Fruit fly (Drosophila melanogaster): ENCODE results near the gene Spn.

Gene Spn

dm6 chr3L:2552116-2552843, 1.8 kb downstream of the Spn start (continued):
- TF ChIP-seq crol (GFP tag; IDR thresholded peaks at IDR 0.05) (peak; percentile 29; the same call in 1 of the 2 replicates), CG18011 (GFP tag; optimal IDR thresholded peaks at IDR 0.05) (peak; percentile 14), CG12659 (GFP tag; optimal IDR thresholded peaks at IDR 0.05) (peak; percentile 44), pnt (GFP tag; optimal IDR thresholded peaks at IDR 0.05) (peak; percentile 39), CG7987 (GFP tag; optimal IDR thresholded peaks at IDR 0.05) (peak; percentile 32), org-1 (GFP tag; optimal IDR thresholded peaks at IDR 0.05) (peak; percentile 38), lilli (GFP tag; optimal IDR thresholded peaks at IDR 0.05) (peak; percentile 49), CG11723 (GFP tag; optimal IDR thresholded peaks at IDR 0.05) (peak; percentile 35), tin (GFP tag; optimal IDR thresholded peaks at IDR 0.05) (peak; percentile 75), CG10462 (GFP tag; optimal IDR thresholded peaks at IDR 0.05) (peak; percentile 40), CG3838 (GFP tag; optimal IDR thresholded peaks at IDR 0.05) (peak; percentile 36), CG17612 (GFP tag; IDR thresholded peaks at IDR 0.05) (0 out of 2 replicates have a peak, but pooled peaks have one; percentile 22), CG17328 (GFP tag; IDR thresholded peaks at IDR 0.05) (peak; percentile 74), CG32772 (GFP tag; IDR thresholded peaks at IDR 0.05) (peak; percentile 63), Six4 (GFP tag; optimal IDR thresholded peaks at IDR 0.05) (peak; percentile 58), CG31441 (GFP tag; IDR thresholded peaks at IDR 0.05) (peak; percentile 83; the same call in 1 of the 2 replicates), grau (tag; optimal IDR thresholded peaks at IDR 0.05) (peak; percentile 68), ci (GFP tag; IDR thresholded peaks at IDR 0.05) (peak; percentile 82), ro (GFP tag; IDR thresholded peaks at IDR 0.05) (0 out of 2 replicates have a peak, but pooled peaks have one; percentile 13), wor (GFP tag; IDR thresholded peaks at IDR 0.05) (0 out of 2 replicates have a peak, but pooled peaks have one; percentile 37), CG17385 (GFP tag; optimal IDR thresholded peaks at IDR 0.05) (peak; percentile 47), dpn (GFP tag; optimal IDR thresholded peaks at IDR 0.05) (peak; percentile 41 to 63), seq (GFP tag; IDR thresholded peaks at IDR 0.05) (no peak), CG13624 (GFP tag; optimal IDR thresholded peaks at IDR 0.05) (peak; percentile 33), BtbVII (GFP tag; optimal IDR thresholded peaks at IDR 0.05) (peak; percentile 67), lbe (GFP tag; optimal IDR thresholded peaks at IDR 0.05) (peak; percentile 29), CG12769 (tag; optimal IDR thresholded peaks at IDR 0.05) (peak; percentile 27), CG17361 (GFP tag; IDR thresholded peaks at IDR 0.05) (peak; percentile 74), Fer3 (tag; optimal IDR thresholded peaks at IDR 0.05) (peak; percentile 40), CG7357 (GFP tag; IDR thresholded peaks at IDR 0.05) (no peak), CG12391 (tag; optimal IDR thresholded peaks at IDR 0.05) (peak; percentile 77), bcd (GFP tag; optimal IDR thresholded peaks at IDR 0.05) (peak; percentile 70), Spps (tag; optimal IDR thresholded peaks at IDR 0.05) (peak; percentile 66), Mes4 (GFP tag; optimal IDR thresholded peaks at IDR 0.05) (peak; percentile 52), CG2199 (GFP tag; IDR thresholded peaks at IDR 0.05) (peak; percentile 80; the same call in 1 of the 3 replicates), shn (GFP tag; optimal IDR thresholded peaks at IDR 0.05) (peak; percentile 18), D19B (GFP tag; optimal IDR thresholded peaks at IDR 0.05) (peak; percentile 18), CG15601 (tag; optimal IDR thresholded peaks at IDR 0.05) (peak; percentile 80), peb (GFP tag; IDR thresholded peaks at IDR 0.05) (0 out of 2 replicates have a peak, but pooled peaks have one; percentile 37), hb (GFP tag; IDR thresholded peaks at IDR 0.05; ENCODE audit: partially characterized antibody) (no peak), kah (GFP tag; optimal IDR thresholded peaks at IDR 0.05) (peak; percentile 50), grn (GFP tag; optimal IDR thresholded peaks at IDR 0.05) (peak; percentile 18), Chrac-16 (GFP tag; optimal IDR thresholded peaks at IDR 0.05) (peak; percentile 57), E2f2 (GFP tag; IDR thresholded peaks at IDR 0.05) (0 out of 2 replicates have a peak, but pooled peaks have one; percentile 36), CG5245 (GFP tag; optimal IDR thresholded peaks at IDR 0.05) (peak; percentile 33), Hr78 (GFP tag; optimal IDR thresholded peaks at IDR 0.05) (peak in 1 of 2 experiments; percentile 36), Ets97D (GFP tag; optimal IDR thresholded peaks at IDR 0.05) (peak; percentile 45), CG11504 (tag; optimal IDR thresholded peaks at IDR 0.05) (peak; percentile 77), ATbp (GFP tag; optimal IDR thresholded peaks at IDR 0.05) (peak; percentile 65)
